Worm (Caenorhabditis elegans) whole organism, young adult: ENCODE measurements around the gene pal-1.
A peak's percentile ranks its signal among the peaks of the same experiment; 100 is the strongest.

Experiments
- F57A8.1 ChIP-seq: fragments of 200-800 bp; sonication (Bioruptor generic); optimal IDR thresholded peaks from 2 replicates; lab custom pipeline; 2018; ENCODE audit warnings: mild to moderate bottlenecking, missing genetic modification characterization, moderate library complexity, missing compliant biosample characterization
- K12H6.12 ChIP-seq: fragments of 200-800 bp; sonication (Bioruptor generic); optimal IDR thresholded peaks from 2 replicates; lab custom pipeline; 2018; ENCODE audit warnings: mild to moderate bottlenecking, missing genetic modification characterization, missing compliant biosample characterization
- T26A5.8 ChIP-seq: sonication (generic microtip); optimal IDR thresholded peaks from 2 replicates; lab custom pipeline; 2016; ENCODE audit warnings: missing genetic modification characterization, missing compliant biosample characterization
- Y67H2A.10 ChIP-seq: fragments of 200-800 bp; sonication (Bioruptor generic); conservative IDR thresholded peaks from 2 replicates; pipeline ENCODE4 v1.3.6; 2022; ENCODE audit warnings: missing genetic modification reagents, missing genetic modification characterization, missing compliant biosample characterization
- aptf-3 ChIP-seq: fragments of 200-800 bp; sonication (Bioruptor generic); IDR thresholded peaks from 2 replicates; pipeline ENCODE4 v1.3.6; 2022; ENCODE audit warnings: missing genetic modification characterization, missing compliant biosample characterization
- attf-3 ChIP-seq: fragments of 200-800 bp; sonication (Bioruptor generic); conservative IDR thresholded peaks from 2 replicates; pipeline ENCODE4 v1.3.6; 2022; ENCODE audit warnings: missing genetic modification reagents, missing genetic modification characterization, missing compliant biosample characterization
- attf-5 ChIP-seq: fragments of 200-800 bp; sonication (Bioruptor generic); optimal IDR thresholded peaks from 2 replicates; lab custom pipeline; 2018; ENCODE audit warnings: mild to moderate bottlenecking, missing genetic modification characterization, missing compliant biosample characterization
- chd-7 ChIP-seq: sonication (generic microtip); optimal IDR thresholded peaks from 2 replicates; lab custom pipeline; 2016; ENCODE audit warnings: mild to moderate bottlenecking, missing genetic modification characterization, moderate library complexity, missing compliant biosample characterization
- dpl-1 ChIP-seq: fragments of 150-350 bp; optimal IDR thresholded peaks from 2 replicates; lab custom pipeline; 2014; ENCODE audit warnings: missing biosample characterization, missing genetic modification reagents, missing genetic modification characterization
- efl-1 ChIP-seq: fragments of 150-350 bp; optimal IDR thresholded peaks from 2 replicates; lab custom pipeline; 2014; ENCODE audit warnings: missing biosample characterization, missing genetic modification reagents, missing genetic modification characterization
- egl-44 ChIP-seq: fragments of 200-800 bp; sonication (Bioruptor generic); IDR thresholded peaks from 2 replicates; pipeline ENCODE4 v1.3.6; 2022; ENCODE audit warnings: missing genetic modification reagents, missing genetic modification characterization, missing compliant biosample characterization
- fkh-3 ChIP-seq: sonication (generic microtip); optimal IDR thresholded peaks from 2 replicates; lab custom pipeline; 2016; ENCODE audit warnings: mild to moderate bottlenecking, missing genetic modification characterization, missing compliant biosample characterization
- hlh-26 ChIP-seq: fragments of 200-800 bp; sonication (Bioruptor generic); conservative IDR thresholded peaks from 2 replicates; pipeline ENCODE4 v1.3.6; 2022; ENCODE audit warnings: missing genetic modification reagents, missing genetic modification characterization, missing compliant biosample characterization
- hmg-1.2 ChIP-seq: fragments of 200-800 bp; sonication (Bioruptor generic); IDR thresholded peaks from 2 replicates; pipeline ENCODE4 v1.3.6; 2022; ENCODE audit warnings: missing genetic modification reagents, missing genetic modification characterization, missing compliant biosample characterization
- let-607 ChIP-seq, 2 experiments: fragments of 200-800 bp in 1 of 2; sonication (Bioruptor generic) in 1 of 2; sonication (generic microtip) in 1 of 2; optimal IDR thresholded peaks; 2 replicates each; lab custom pipeline; 2016 to 2018; ENCODE audit warnings: mild to moderate bottlenecking in 2 of 2, missing compliant biosample characterization in 2 of 2, missing genetic modification characterization in 2 of 2, moderate library complexity in 2 of 2, missing genotype in 1 of 2
- lin-26 ChIP-seq: fragments of 200-800 bp; sonication (Bioruptor generic); IDR thresholded peaks from 2 replicates; pipeline ENCODE4 v1.3.6; 2022; ENCODE audit warnings: missing genetic modification reagents, missing genetic modification characterization, missing compliant biosample characterization
- lin-54 ChIP-seq: fragments of 200-800 bp; sonication (Bioruptor generic); optimal IDR thresholded peaks from 2 replicates; lab custom pipeline; 2018; ENCODE audit warnings: mild to moderate bottlenecking, missing genetic modification characterization, missing compliant biosample characterization
- lsl-1 ChIP-seq: fragments of 200-800 bp; sonication (Bioruptor generic); optimal IDR thresholded peaks from 2 replicates; lab custom pipeline; 2018; ENCODE audit warnings: mild to moderate bottlenecking, missing genetic modification characterization, moderate library complexity, missing compliant biosample characterization
- madf-3 ChIP-seq: fragments of 200-800 bp; sonication (Bioruptor generic); IDR thresholded peaks from 2 replicates; pipeline ENCODE4 v1.3.6; 2022; ENCODE audit warnings: missing genetic modification reagents, missing genetic modification characterization, missing compliant biosample characterization
- madf-6 ChIP-seq: fragments of 200-800 bp; sonication (Bioruptor generic); IDR thresholded peaks from 2 replicates; pipeline ENCODE4 v1.3.6; 2022; ENCODE audit warnings: missing genetic modification reagents, missing genetic modification characterization, missing compliant biosample characterization
- mcd-1 ChIP-seq: fragments of 200-800 bp; sonication (Bioruptor generic); IDR thresholded peaks from 2 replicates; pipeline ENCODE4 v1.3.6; 2022; ENCODE audit warnings: missing genetic modification reagents, missing genetic modification characterization, missing compliant biosample characterization
- nfyb-1 ChIP-seq: fragments of 200-800 bp; sonication (Bioruptor generic); IDR thresholded peaks from 2 replicates; pipeline ENCODE4 v1.3.6; 2022; ENCODE audit warnings: missing genetic modification reagents, missing genetic modification characterization, missing compliant biosample characterization
- nhr-120 ChIP-seq: fragments of 200-800 bp; sonication (Bioruptor generic); IDR thresholded peaks from 2 replicates; pipeline ENCODE4 v1.3.6; 2022; ENCODE audit warnings: missing genetic modification characterization, missing compliant biosample characterization
- pha-4 ChIP-seq: fragments of 150-350 bp; sonication (generic microtip); optimal IDR thresholded peaks from 2 replicates; lab custom pipeline; 2014; ENCODE audit warnings: missing biosample characterization, missing genetic modification reagents, missing genetic modification characterization
- rpc-1 ChIP-seq, 2 experiments: fragments of 150-350 bp in 1 of 2; sonication (generic microtip) in 1 of 2; optimal IDR thresholded peaks; 2 replicates each; lab custom pipeline; 2014 to 2018; ENCODE audit warnings: missing biosample characterization in 1 of 2, missing genetic modification characterization in 1 of 2, missing genetic modification reagents in 1 of 2, missing genotype in 1 of 2
- sdz-38 ChIP-seq: sonication (generic microtip); optimal IDR thresholded peaks from 2 replicates; lab custom pipeline; 2016; ENCODE audit warnings: missing genotype, missing genetic modification characterization, missing compliant biosample characterization
- sea-2 ChIP-seq: fragments of 200-800 bp; sonication (Bioruptor generic); IDR thresholded peaks from 2 replicates; pipeline ENCODE4 v1.3.6; 2022; ENCODE audit warnings: missing genetic modification characterization, missing compliant biosample characterization
- snpc-1.1 ChIP-seq: sonication (generic microtip); optimal IDR thresholded peaks from 2 replicates; lab custom pipeline; 2017; ENCODE audit warnings: missing genetic modification characterization, mild to moderate bottlenecking, missing compliant biosample characterization, antibody characterized with exemption, moderate library complexity, missing genotype, missing genetic modification reagents; ENCODE audit not compliant: insufficient read depth
- snpc-4 ChIP-seq, 5 experiments: fragments of 150-350 bp in 1 of 5; sonication (generic microtip) in 4 of 5; optimal IDR thresholded peaks; 2 replicates each; lab custom pipeline; 2014 to 2018; ENCODE audit warnings: missing genetic modification characterization in 5 of 5, missing biosample characterization in 3 of 5, antibody characterized with exemption in 2 of 5, mild to moderate bottlenecking in 2 of 5, missing compliant biosample characterization in 2 of 5, missing genotype in 2 of 5, moderate library complexity in 2 of 5, missing genetic modification reagents in 1 of 5
- unc-62 ChIP-seq: fragments of 150-350 bp; optimal IDR thresholded peaks from 2 replicates; lab custom pipeline; 2014; ENCODE audit warnings: missing biosample characterization, missing genetic modification reagents, missing genetic modification characterization
- ztf-22 ChIP-seq: fragments of 200-800 bp; sonication (Bioruptor generic); optimal IDR thresholded peaks from 2 replicates; lab custom pipeline; 2018; ENCODE audit warnings: mild to moderate bottlenecking, missing genetic modification characterization, moderate library complexity, missing compliant biosample characterization
- ztf-25 ChIP-seq: fragments of 200-800 bp; sonication (Bioruptor generic); IDR thresholded peaks from 2 replicates; pipeline ENCODE4 v1.3.6; 2022; ENCODE audit warnings: missing genetic modification reagents, missing genetic modification characterization, missing compliant biosample characterization
- ztf-26 ChIP-seq: sonication (generic microtip); optimal IDR thresholded peaks from 2 replicates; lab custom pipeline; 2017; ENCODE audit warnings: missing genetic modification characterization, missing compliant biosample characterization
- ztf-3 ChIP-seq: fragments of 200-800 bp; sonication (Bioruptor generic); optimal IDR thresholded peaks from 2 replicates; lab custom pipeline; 2018; ENCODE audit warnings: mild to moderate bottlenecking, missing genetic modification characterization, missing compliant biosample characterization

pal-1 gene

DNA sequence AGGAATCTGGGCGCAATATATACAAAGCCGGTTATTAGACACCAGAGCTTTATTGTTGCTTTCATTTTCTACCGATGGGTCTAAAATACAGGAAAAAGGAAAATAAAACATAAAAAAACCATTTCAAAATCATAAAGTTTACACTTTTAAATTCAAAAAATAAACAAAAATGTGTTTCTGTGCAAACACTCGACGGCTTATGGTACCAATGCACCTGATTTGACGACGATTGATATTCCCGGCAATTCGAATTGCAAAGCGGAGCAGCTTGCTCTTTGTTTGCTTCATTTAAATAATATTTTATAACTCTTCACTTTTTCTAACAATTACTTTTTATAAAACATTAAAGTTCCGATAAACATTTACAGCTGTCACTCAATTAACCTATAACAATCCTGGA lies 40.8 kb upstream of the pal-1 start, which contains the start of gene F26A1.1 (continued):
- TF ChIP-seq mcd-1 (GFP tag; lab: Robert Waterston, UW): no peak
- TF ChIP-seq sdz-38 (tag; lab: Kevin White, UChicago): no peak
- peak; percentile 14 for TF ChIP-seq dpl-1 (GFP tag; lab: Kevin White, UChicago)
- no peak for TF ChIP-seq attf-5 (GFP tag; lab: Kevin White, UChicago)
- TF ChIP-seq Y67H2A.10 (GFP tag; lab: Robert Waterston, UW): no peak
- TF ChIP-seq egl-44 (GFP tag; lab: Robert Waterston, UW): no peak
- no peak for TF ChIP-seq ztf-25 (GFP tag; lab: Robert Waterston, UW)
- TF ChIP-seq, all 124 proteins: peak for 5

- TF ChIP-seq hmg-1.2 (GFP tag; lab: Robert Waterston, UW) (peak; percentile 32; the same call in 1 of the 2 replicates), K12H6.12 (tag; lab: Kevin White, UChicago) (no peak), attf-5 (GFP tag; lab: Kevin White, UChicago) (peak; percentile 37), let-607 (tag; optimal IDR thresholded peaks at IDR 0.05; lab: Kevin White, UChicago) (peak in 1 of 2 experiments; percentile 25)
Measured at ce11 chrIII:4849739-4850138, 40.4 kb upstream of the pal-1 start, which contains the start of gene nonu-1. Gene nonu-1, minus strand, starts transcription at chrIII:4849907.

ce11 chrIII:4844327-4844726 lies 35.0 kb upstream of the pal-1 start, which contains the start of the genes clec-157 and fkh-5:
Gene clec-157, minus strand, starts transcription at chrIII:4844427.
Gene fkh-5, plus strand, starts transcription at chrIII:4844662.
- TF ChIP-seq sea-2 (GFP tag; lab: Robert Waterston, UW): no peak

- TF ChIP-seq F57A8.1 (no peak), snpc-1.1 (no peak), rpc-1 (optimal IDR thresholded peaks at IDR 0.05; lab: Kevin White, UChicago) (no peak), rpc-1 (tag; optimal IDR thresholded peaks at IDR 0.05; lab: Kevin White, UChicago) (no peak), ztf-3 (GFP tag; lab: Kevin White, UChicago) (no peak), chd-7 (tag; lab: Kevin White, UChicago) (no peak), T26A5.8 (tag; lab: Kevin White, UChicago) (no peak), aptf-3 (no peak), attf-5 (GFP tag; lab: Kevin White, UChicago) (no peak), snpc-4 (GFP tag; optimal IDR thresholded peaks at IDR 0.05; lab: Kevin White, UChicago) (no peak), snpc-4 (tag; optimal IDR thresholded peaks at IDR 0.05; lab: Kevin White, UChicago) (no peak), hmg-1.2 (GFP tag; lab: Robert Waterston, UW) (no peak), ztf-22 (GFP tag; lab: Kevin White, UChicago) (no peak), lsl-1 (GFP tag; lab: Kevin White, UChicago) (no peak), K12H6.12 (tag; lab: Kevin White, UChicago) (no peak), hlh-26 (GFP tag; lab: Robert Waterston, UW) (no peak)
Measured at ce11 chrIII:4842173-4842572, 32.8 kb upstream of the pal-1 start, which contains the start of gene clec-156. Gene clec-156, minus strand, starts transcription at chrIII:4842273.

- TF ChIP-seq lin-54 (GFP tag; lab: Kevin White, UChicago) (no peak), madf-6 (GFP tag; lab: Robert Waterston, UW) (no peak), fkh-3 (tag; lab: Kevin White, UChicago) (no peak), pha-4 (no peak), nfyb-1 (GFP tag; lab: Robert Waterston, UW) (no peak), unc-62 (GFP tag; lab: Kevin White, UChicago) (no peak), efl-1 (GFP tag; lab: Kevin White, UChicago) (no peak), madf-3 (no peak), lin-26 (GFP tag; lab: Robert Waterston, UW) (no peak), ztf-26 (tag; lab: Kevin White, UChicago) (no peak), attf-3 (GFP tag; lab: Robert Waterston, UW) (no peak), mcd-1 (GFP tag; lab: Robert Waterston, UW) (no peak), nhr-120 (no peak)
Measured at ce11 chrIII:4837429-4837828, 28.1 kb upstream of the pal-1 start, which contains the start of the genes acbp-7 and F26A1.19. Gene acbp-7, plus strand, starts transcription at chrIII:4837729. Gene F26A1.19, plus strand, starts transcription at chrIII:4837731.
